Worm (Caenorhabditis elegans) whole organism, L4 larva: ENCODE measurements around the gene T05A7.6.
A peak's percentile ranks its signal among the peaks of the same experiment; 100 is the strongest.

Source experiments
- F49E8.2 ChIP-seq: sonication (generic microtip); optimal IDR thresholded peaks from 2 replicates; lab custom pipeline; 2016; ENCODE audit warnings: missing compliant biosample characterization, mild to moderate bottlenecking, missing genetic modification characterization, borderline replicate concordance
- T26A8.4 ChIP-seq: fragments of 200-800 bp; sonication (Bioruptor generic); IDR thresholded peaks from 2 replicates; pipeline ENCODE4 v1.3.6; 2022; ENCODE audit warnings: missing genetic modification characterization, missing compliant biosample characterization
- Y105C5A.15 ChIP-seq: fragments of 200-800 bp; sonication (Bioruptor generic); IDR thresholded peaks from 2 replicates; pipeline ENCODE4 v1.3.6; 2022; ENCODE audit warnings: missing genetic modification characterization, missing compliant biosample characterization
- ama-1 ChIP-seq: fragments of 150-350 bp; optimal IDR thresholded peaks from 2 replicates; lab custom pipeline; 2014; ENCODE audit warnings: inconsistent platforms, mixed read lengths
- attf-4 ChIP-seq: sonication (generic microtip); optimal IDR thresholded peaks from 3 replicates; lab custom pipeline; 2017; ENCODE audit warnings: missing biosample characterization, missing genetic modification characterization
- ceh-32 ChIP-seq: sonication (generic microtip); optimal IDR thresholded peaks from 2 replicates; lab custom pipeline; 2016; ENCODE audit warnings: mild to moderate bottlenecking, missing genetic modification characterization, missing compliant biosample characterization; ENCODE audit not compliant: poor library complexity
- ceh-44 ChIP-seq: fragments of 200-800 bp; sonication (Bioruptor generic); IDR thresholded peaks from 2 replicates; pipeline ENCODE4 v1.3.6; 2022; ENCODE audit warnings: missing genetic modification reagents, missing genetic modification characterization, missing compliant biosample characterization
- ces-1 ChIP-seq: fragments of 150-350 bp; sonication (generic microtip); optimal IDR thresholded peaks from 4 replicates; lab custom pipeline; 2014; ENCODE audit warnings: missing biosample characterization, missing genetic modification reagents, missing genetic modification characterization
- daf-16 ChIP-seq, 3 experiments: sonication (generic microtip); optimal IDR thresholded peaks; 2 replicates each; lab custom pipeline; 2016 to 2017; ENCODE audit warnings: missing genetic modification characterization in 3 of 3, missing genetic modification reagents in 3 of 3, mild to moderate bottlenecking in 2 of 3, missing compliant biosample characterization in 2 of 3, missing biosample characterization in 1 of 3, moderate library complexity in 1 of 3
- dmd-6 ChIP-seq: fragments of 200-800 bp; sonication (Bioruptor generic); IDR thresholded peaks from 2 replicates; pipeline ENCODE4 v1.3.6; 2022; ENCODE audit warnings: missing genetic modification reagents, missing genetic modification characterization, missing compliant biosample characterization
- fos-1 ChIP-seq: fragments of 150-350 bp; optimal IDR thresholded peaks from 2 replicates; lab custom pipeline; 2014; ENCODE audit warnings: missing biosample characterization, missing genetic modification characterization
- hlh-11 ChIP-seq: fragments of 200-800 bp; sonication (Bioruptor generic); optimal IDR thresholded peaks from 2 replicates; lab custom pipeline; 2018; ENCODE audit warnings: mild to moderate bottlenecking, missing genetic modification characterization, missing compliant biosample characterization
- hlh-30 ChIP-seq: sonication (generic microtip); optimal IDR thresholded peaks from 2 replicates; lab custom pipeline; 2017; ENCODE audit warnings: antibody characterized with exemption, mild to moderate bottlenecking, missing genetic modification characterization, missing compliant biosample characterization; ENCODE audit not compliant: insufficient read depth
- hmg-1.1 ChIP-seq: fragments of 200-800 bp; sonication (Bioruptor generic); IDR thresholded peaks from 2 replicates; pipeline ENCODE4 v1.3.6; 2022; ENCODE audit warnings: missing genetic modification reagents, missing genetic modification characterization, missing compliant biosample characterization
- jun-1 ChIP-seq: fragments of 150-350 bp; optimal IDR thresholded peaks from 2 replicates; lab custom pipeline; 2014; ENCODE audit warnings: missing biosample characterization, missing genetic modification reagents, missing genetic modification characterization
- lir-3 ChIP-seq: sonication (generic microtip); optimal IDR thresholded peaks from 2 replicates; lab custom pipeline; 2016; ENCODE audit warnings: mild to moderate bottlenecking, missing genetic modification characterization, missing compliant biosample characterization
- madf-5 ChIP-seq, 2 experiments: fragments of 200-800 bp; sonication (Bioruptor generic); IDR thresholded peaks; 2 replicates each; pipeline ENCODE4 v1.3.6; 2022; ENCODE audit warnings: missing compliant biosample characterization in 2 of 2, missing genetic modification characterization in 2 of 2
- nhr-111 ChIP-seq: fragments of 200-800 bp; sonication (Bioruptor generic); optimal IDR thresholded peaks from 2 replicates; lab custom pipeline; 2018; ENCODE audit warnings: mild to moderate bottlenecking, missing genetic modification characterization, missing compliant biosample characterization
- nhr-25 ChIP-seq: sonication (generic microtip); optimal IDR thresholded peaks from 2 replicates; lab custom pipeline; 2017; ENCODE audit warnings: missing genetic modification characterization, mild to moderate bottlenecking, missing compliant biosample characterization, antibody characterized with exemption, moderate library complexity, borderline replicate concordance; ENCODE audit not compliant: insufficient read depth
- nhr-28 ChIP-seq: fragments of 150-350 bp; optimal IDR thresholded peaks from 2 replicates; lab custom pipeline; 2014; ENCODE audit warnings: missing biosample characterization, missing genetic modification characterization
- nhr-42 ChIP-seq: fragments of 200-800 bp; sonication (Bioruptor generic); IDR thresholded peaks from 2 replicates; pipeline ENCODE4 v1.3.6; 2022; ENCODE audit warnings: missing genetic modification characterization, missing compliant biosample characterization
- nhr-6 ChIP-seq: fragments of 150-350 bp; optimal IDR thresholded peaks from 2 replicates; lab custom pipeline; 2014; ENCODE audit warnings: missing biosample characterization, missing genetic modification characterization
- pha-4 ChIP-seq, 2 experiments: fragments of 150-350 bp in 1 of 2; fragments of 200-800 bp in 1 of 2; sonication (Bioruptor generic) in 1 of 2; IDR thresholded peaks in 1 of 2; optimal IDR thresholded peaks in 1 of 2; 2 replicates each; pipeline versions ENCODE4 v1.3.6 to Lab custom; 2014 to 2022; ENCODE audit warnings: missing genetic modification characterization in 2 of 2, missing genetic modification reagents in 2 of 2, missing biosample characterization in 1 of 2, missing compliant biosample characterization in 1 of 2
- pqm-1 ChIP-seq: sonication (generic microtip); optimal IDR thresholded peaks from 2 replicates; lab custom pipeline; 2017; ENCODE audit warnings: missing biosample characterization, missing genetic modification characterization
- rbr-2 ChIP-seq: sonication (generic microtip); optimal IDR thresholded peaks from 2 replicates; lab custom pipeline; 2016; ENCODE audit warnings: missing genotype, missing genetic modification characterization, missing compliant biosample characterization
- set-16 ChIP-seq: fragments of 200-800 bp; sonication (Bioruptor generic); IDR thresholded peaks from 2 replicates; pipeline ENCODE4 v1.3.6; 2022; ENCODE audit warnings: missing genetic modification reagents, missing genetic modification characterization, missing compliant biosample characterization
- spr-1 ChIP-seq: sonication (generic microtip); optimal IDR thresholded peaks from 2 replicates; lab custom pipeline; 2016; ENCODE audit warnings: mild to moderate bottlenecking, missing genetic modification characterization, missing compliant biosample characterization
- tag-97 ChIP-seq: fragments of 200-800 bp; sonication (Bioruptor generic); IDR thresholded peaks from 2 replicates; pipeline ENCODE4 v1.3.6; 2022; ENCODE audit warnings: missing genetic modification characterization, missing compliant biosample characterization
- unc-62 ChIP-seq, 3 experiments: fragments of 150-350 bp in 1 of 3; sonication (generic microtip); optimal IDR thresholded peaks in 2 of 3; peaks in 1 of 3; 1 replicate in 1 of 3; 2 replicates in 2 of 3; lab custom pipeline; 2014 to 2017; ENCODE audit warnings: missing biosample characterization in 3 of 3, missing genetic modification characterization in 3 of 3, missing genetic modification reagents in 3 of 3, missing genotype in 1 of 3
- vab-7 ChIP-seq: fragments of 200-800 bp; sonication (Bioruptor generic); IDR thresholded peaks from 2 replicates; pipeline ENCODE4 v1.3.6; 2022; ENCODE audit warnings: missing genetic modification reagents, missing genetic modification characterization, missing compliant biosample characterization
- zag-1 ChIP-seq: fragments of 150-350 bp; optimal IDR thresholded peaks from 2 replicates; lab custom pipeline; 2014; ENCODE audit warnings: missing biosample characterization, missing genetic modification characterization

The T05A7.6 gene

DNA sequence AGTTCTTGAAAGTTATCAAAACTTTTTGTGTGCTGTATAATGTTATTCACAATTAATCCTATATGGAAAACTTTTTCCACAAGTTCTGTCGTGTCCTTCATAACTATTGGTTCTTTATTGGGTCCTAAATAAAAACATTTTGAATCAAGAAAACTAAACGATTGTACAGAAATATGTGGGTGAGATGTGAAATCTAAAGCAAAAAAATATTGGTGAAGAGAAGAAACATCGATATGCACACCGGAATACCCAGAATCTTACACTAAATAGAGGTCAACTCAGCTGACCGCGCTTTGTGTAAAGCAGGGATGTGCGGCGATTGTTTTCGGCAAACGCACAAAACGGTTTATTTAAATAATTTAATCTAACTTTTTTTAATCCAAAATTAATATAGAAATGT is 10.3 kb downstream of the T05A7.6 start, which contains the start of gene T05A7.13 (continued):
- no peak for TF ChIP-seq tag-97 (GFP tag; lab: Robert Waterston, UW)

DNA sequence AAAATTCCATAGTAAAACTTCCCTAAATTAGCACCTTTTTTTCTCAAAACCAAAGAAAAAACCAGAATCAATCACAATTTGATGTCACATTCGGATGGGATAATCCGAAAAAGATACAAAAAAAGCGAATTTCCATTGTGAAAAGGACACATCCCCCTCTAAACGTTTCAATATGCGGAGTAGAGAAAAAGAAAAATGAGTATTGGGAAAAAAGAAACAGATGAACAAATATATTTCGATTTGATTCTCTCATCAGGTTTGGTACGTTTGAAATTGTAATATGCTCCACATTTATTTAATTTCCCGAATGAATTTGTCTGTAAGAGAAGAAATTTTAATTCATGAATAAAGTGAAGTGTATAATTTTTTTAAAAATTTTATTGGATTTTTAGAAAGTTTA is 13.3 kb downstream of the T05A7.6 start:
- no peak for TF ChIP-seq pha-4 (GFP tag; IDR thresholded peaks at IDR 0.05; lab: Robert Waterston, UW)
- no peak for TF ChIP-seq pha-4 (tag; optimal IDR thresholded peaks at IDR 0.05; lab: Kevin White, UChicago)
- no peak for TF ChIP-seq tag-97 (GFP tag; lab: Robert Waterston, UW)
- TF ChIP-seq ama-1 = no peak
- no peak for TF ChIP-seq pqm-1 (tag; lab: Kevin White, UChicago)
- TF ChIP-seq rbr-2 (tag; lab: Kevin White, UChicago) = no peak
- no peak for TF ChIP-seq attf-4 (tag; lab: Kevin White, UChicago)
- no peak for TF ChIP-seq Y105C5A.15 (GFP tag; lab: Robert Waterston, UW)
- no peak for TF ChIP-seq madf-5 (GFP tag; IDR thresholded peaks at IDR 0.05; lab: Robert Waterston, UW)
- TF ChIP-seq nhr-28 = no peak
- no peak for TF ChIP-seq hmg-1.1
- TF ChIP-seq vab-7 (GFP tag; lab: Robert Waterston, UW) = no peak
- TF ChIP-seq spr-1 = no peak
- TF ChIP-seq ceh-32 = no peak
- TF ChIP-seq ceh-44 (GFP tag; lab: Robert Waterston, UW) = no peak
- no peak for TF ChIP-seq dmd-6 (GFP tag; lab: Robert Waterston, UW)
- TF ChIP-seq nhr-25 (tag; lab: Kevin White, UChicago) = no peak

DNA sequence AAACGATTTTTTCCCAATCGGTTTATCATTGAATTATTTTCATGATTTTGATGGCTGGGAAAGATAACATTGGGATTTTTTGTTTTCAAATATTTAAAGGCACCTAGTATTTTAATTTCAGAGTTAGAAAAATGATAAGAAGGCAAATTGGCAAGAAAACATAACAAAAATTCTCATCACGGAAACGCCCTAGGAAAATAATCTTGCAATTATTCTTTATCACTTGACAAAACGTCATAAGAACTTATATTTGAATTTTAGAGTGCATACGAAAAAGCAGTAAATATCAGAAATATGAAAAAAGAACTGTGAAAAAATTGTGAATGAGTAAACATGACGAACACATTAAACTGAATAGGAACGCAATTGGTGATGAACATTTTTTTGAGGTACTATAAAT is 14.2 kb downstream of the T05A7.6 start:
- TF ChIP-seq F49E8.2 = no peak
- TF ChIP-seq daf-16 (GFP tag; optimal IDR thresholded peaks at IDR 0.05; lab: Kevin White, UChicago) = no peak
- peak; percentile 83 for TF ChIP-seq daf-16 (tag; optimal IDR thresholded peaks at IDR 0.05; lab: Kevin White, UChicago)
- TF ChIP-seq, all 104 proteins: peak for 1

ce11 chrII:4655834-4656233 is 15.8 kb downstream of the T05A7.6 start, which contains the start of gene fut-6:
Gene fut-6 (minus strand): TSS chrII:4655934.
- no peak for TF ChIP-seq zag-1 (tag; lab: Kevin White, UChicago)
- no peak for TF ChIP-seq set-16
- no peak for TF ChIP-seq attf-4 (tag; lab: Kevin White, UChicago)
- no peak for TF ChIP-seq nhr-42 (GFP tag; lab: Robert Waterston, UW)
- no peak for TF ChIP-seq T26A8.4 (GFP tag; lab: Robert Waterston, UW)
- no peak for TF ChIP-seq rbr-2 (tag; lab: Kevin White, UChicago)
- TF ChIP-seq hlh-30 (tag; lab: Kevin White, UChicago) = no peak
- TF ChIP-seq jun-1 (tag; lab: Kevin White, UChicago) = no peak
- TF ChIP-seq nhr-111 (GFP tag; lab: Kevin White, UChicago) = no peak
- TF ChIP-seq vab-7 (GFP tag; lab: Robert Waterston, UW) = no peak
- no peak for TF ChIP-seq hlh-11 (tag; lab: Kevin White, UChicago)
- TF ChIP-seq tag-97 (GFP tag; lab: Robert Waterston, UW) = no peak
- no peak for TF ChIP-seq ces-1 (GFP tag; lab: Kevin White, UChicago)
- TF ChIP-seq lir-3 (tag; lab: Kevin White, UChicago) = no peak
- TF ChIP-seq nhr-6 (tag; lab: Kevin White, UChicago) = no peak
- no peak for TF ChIP-seq fos-1 (tag; lab: Kevin White, UChicago)
- TF ChIP-seq ceh-32 = no peak

DNA sequence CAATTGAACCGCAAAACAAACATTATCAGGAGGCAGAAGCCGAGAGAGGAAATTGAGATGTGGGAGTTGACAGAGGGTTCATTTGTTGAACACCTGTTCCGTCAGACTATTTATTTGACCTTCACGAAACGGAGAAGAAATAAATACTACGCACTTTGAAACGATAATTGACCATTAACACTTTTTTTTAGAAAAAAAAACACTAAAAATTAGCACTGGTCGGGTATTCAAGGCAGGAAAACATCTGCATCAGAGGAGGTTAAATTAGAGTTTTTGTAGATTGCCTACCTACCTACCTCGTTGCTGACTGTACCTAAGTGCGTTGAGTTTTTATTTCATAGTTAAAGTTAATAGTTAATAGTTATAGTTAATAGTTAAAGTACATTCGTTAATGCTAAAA is 21.5 kb downstream of the T05A7.6 start:
- TF ChIP-seq unc-62 (GFP tag; optimal IDR thresholded peaks at IDR 0.05 in 1 of 2; lab: Kevin White, UChicago) (peak in 1 of 2 experiments; percentile 97), unc-62 (tag; optimal IDR thresholded peaks at IDR 0.05; lab: Kevin White, UChicago) (no peak), nhr-111 (GFP tag; lab: Kevin White, UChicago) (no peak)
